Fruit fly (Drosophila melanogaster): ENCODE data around the gene nAChRbeta3.

The nAChRbeta3 gene

dm6 chr2L:520331-521000 is 24.5 kb upstream of the nAChRbeta3 start (continued):
- TF ChIP-seq CG30403 (GFP tag; optimal IDR thresholded peaks at IDR 0.05) (peak; percentile 89), Hmr (GFP tag; optimal IDR thresholded peaks at IDR 0.05) (peak; percentile 54), oc (tag; optimal IDR thresholded peaks at IDR 0.05) (peak; percentile 89), CkIIα-i1 (GFP tag; IDR thresholded peaks at IDR 0.05) (0 out of 2 replicates have a peak, but pooled peaks have one; percentile 14), gfzf (GFP tag; optimal IDR thresholded peaks at IDR 0.05) (no peak), maf-S (GFP tag; optimal IDR thresholded peaks at IDR 0.05) (peak; percentile 82), CG17612 (GFP tag; IDR thresholded peaks at IDR 0.05) (no peak), CG31224 (GFP tag; IDR thresholded peaks at IDR 0.05) (peak; percentile 27; the same call in 1 of the 2 replicates), CG10979 (tag; optimal IDR thresholded peaks at IDR 0.05) (peak; percentile 92), unc-4 (GFP tag; IDR thresholded peaks at IDR 0.05; ENCODE audit: partially characterized antibody) (no peak), Fer2 (tag; optimal IDR thresholded peaks at IDR 0.05) (peak; percentile 11), CG17912 (GFP tag; optimal IDR thresholded peaks at IDR 0.05) (peak; percentile 54), fu2 (GFP tag; optimal IDR thresholded peaks at IDR 0.05) (peak; percentile 27), Dfd (GFP tag; optimal IDR thresholded peaks at IDR 0.05) (no peak), CG17802 (tag; optimal IDR thresholded peaks at IDR 0.05) (no peak), Dek (tag; optimal IDR thresholded peaks at IDR 0.05) (peak; percentile 81), CG33557 (GFP tag; optimal IDR thresholded peaks at IDR 0.05) (peak; percentile 84), insv (GFP tag; optimal IDR thresholded peaks at IDR 0.05) (peak in 1 of 2 experiments; percentile 9), pzg (GFP tag; optimal IDR thresholded peaks at IDR 0.05) (no peak), disco-r (GFP tag; optimal IDR thresholded peaks at IDR 0.05) (peak; percentile 75), HLHmδ (GFP tag; optimal IDR thresholded peaks at IDR 0.05) (no peak), CG13624 (GFP tag; optimal IDR thresholded peaks at IDR 0.05) (peak; percentile 71), Dip3 (GFP tag; optimal IDR thresholded peaks at IDR 0.05) (peak; percentile 40), grn (GFP tag; optimal IDR thresholded peaks at IDR 0.05) (no peak), CG30020 (tag; optimal IDR thresholded peaks at IDR 0.05) (peak; percentile 56), CG9437 (GFP tag; optimal IDR thresholded peaks at IDR 0.05) (peak; percentile 66), chif (GFP tag; optimal IDR thresholded peaks at IDR 0.05) (peak; percentile 86 to 92), CG17328 (GFP tag; IDR thresholded peaks at IDR 0.05) (peak; percentile 92), CG6813 (GFP tag; optimal IDR thresholded peaks at IDR 0.05) (peak; percentile 62), CG13424 (tag; optimal IDR thresholded peaks at IDR 0.05) (peak; percentile 90), CG14710 (tag; optimal IDR thresholded peaks at IDR 0.05) (peak; percentile 68), twi (tag; optimal IDR thresholded peaks at IDR 0.05) (peak; percentile 77), CG7357 (GFP tag; IDR thresholded peaks at IDR 0.05) (peak; percentile 56; the same call in 1 of the 3 replicates), CG4404 (GFP tag; IDR thresholded peaks at IDR 0.05) (peak; percentile 46; the same call in 1 of the 2 replicates), ranshi (GFP tag; IDR thresholded peaks at IDR 0.05) (peak; percentile 87), CG15073 (GFP tag; optimal IDR thresholded peaks at IDR 0.05) (peak; percentile 36), chm (GFP tag; IDR thresholded peaks at IDR 0.05) (peak; percentile 93), gsb-n (tag; optimal IDR thresholded peaks at IDR 0.05) (peak; percentile 94), bowl (GFP tag; IDR thresholded peaks at IDR 0.05) (peak; percentile 60; the same call in 1 of the 2 replicates), CG12071 (GFP tag; optimal IDR thresholded peaks at IDR 0.05) (peak; percentile 62), CG11398 (GFP tag; optimal IDR thresholded peaks at IDR 0.05) (peak; percentile 68), klu (GFP tag; IDR thresholded peaks at IDR 0.05) (peak; percentile 65), ac (GFP tag; optimal IDR thresholded peaks at IDR 0.05) (peak; percentile 64), Nf-YB (GFP tag; optimal IDR thresholded peaks at IDR 0.05) (peak; percentile 75), CG2199 (GFP tag; IDR thresholded peaks at IDR 0.05) (peak; percentile 48; the same call in 2 of the 3 replicates), z (GFP tag; IDR thresholded peaks at IDR 0.05) (peak; percentile 48; the same call in 1 of the 3 replicates), MESR4 (GFP tag; optimal IDR thresholded peaks at IDR 0.05) (peak; percentile 26), Optix (GFP tag; IDR thresholded peaks at IDR 0.05) (peak; percentile 80), sens (GFP tag) (peak; percentile 99)

Data from whole organism, embryonic.